Fruit fly (Drosophila melanogaster) whole organism, embryonic: ENCODE data around the gene CG34107.

Source experiments
- Adf1 ChIP-seq: fragments of 200-800 bp; sonication (Bioruptor generic); IDR thresholded peaks from 2 replicates; pipeline ENCODE4 v1.3.6; 2022; ENCODE audit warnings: missing biosample characterization, missing genetic modification characterization
- Asciz ChIP-seq: fragments of 200-800 bp; sonication (Bioruptor generic); optimal IDR thresholded peaks from 2 replicates; lab custom pipeline; 2017; ENCODE audit warnings: missing biosample characterization, mild to moderate bottlenecking, missing genetic modification characterization, missing genetic modification reagents
- CG10462 ChIP-seq: fragments of 200-800 bp; sonication (Bioruptor generic); optimal IDR thresholded peaks from 2 replicates; lab custom pipeline; 2016; ENCODE audit warnings: missing biosample characterization, missing genetic modification characterization
- CG11695 ChIP-seq: fragments of 200-800 bp; sonication (Bioruptor generic); IDR thresholded peaks from 3 replicates; pipeline ENCODE4 v1.3.6; 2022; ENCODE audit warnings: missing biosample characterization, missing genetic modification characterization
- CG12219 ChIP-seq: fragments of 200-800 bp; sonication (Bioruptor generic); optimal IDR thresholded peaks from 3 replicates; lab custom pipeline; 2018; ENCODE audit warnings: missing biosample characterization, mild to moderate bottlenecking, missing genetic modification characterization
- CG1529 ChIP-seq: fragments of 200-800 bp; sonication (Bioruptor generic); optimal IDR thresholded peaks from 3 replicates; lab custom pipeline; 2018; ENCODE audit warnings: missing biosample characterization, missing genetic modification characterization
- CG17802 ChIP-seq: fragments of 200-800 bp; sonication (Bioruptor generic); optimal IDR thresholded peaks from 2 replicates; lab custom pipeline; 2018; ENCODE audit warnings: missing biosample characterization, mild to moderate bottlenecking, missing genetic modification characterization, moderate library complexity
- CG1832 ChIP-seq: fragments of 200-800 bp; sonication (Bioruptor generic); optimal IDR thresholded peaks from 2 replicates; lab custom pipeline; 2017; ENCODE audit warnings: missing biosample characterization, mild to moderate bottlenecking, missing genetic modification characterization, inconsistent platforms
- CG18599 ChIP-seq: fragments of 200-800 bp; sonication (Bioruptor generic); optimal IDR thresholded peaks from 3 replicates; lab custom pipeline; 2017; ENCODE audit warnings: missing biosample characterization, missing genetic modification characterization, mild to moderate bottlenecking, moderate library complexity, missing genetic modification reagents
- CG2712 ChIP-seq: fragments of 200-800 bp; optimal IDR thresholded peaks from 3 replicates; lab custom pipeline; 2019; ENCODE audit warnings: missing biosample characterization, mild to moderate bottlenecking, missing genetic modification characterization, moderate library complexity
- CG3065 ChIP-seq: fragments of 200-800 bp; sonication (Bioruptor generic); optimal IDR thresholded peaks from 2 replicates; lab custom pipeline; 2016; ENCODE audit warnings: missing biosample characterization, missing genetic modification characterization
- CG3726 ChIP-seq: fragments of 200-800 bp; sonication (Bioruptor generic); IDR thresholded peaks from 3 replicates; pipeline ENCODE4, ENCODE4 v1.3.6; 2022; ENCODE audit warnings: missing biosample characterization, missing genetic modification characterization
- CG3995 ChIP-seq: fragments of 200-800 bp; sonication (Bioruptor generic); optimal IDR thresholded peaks from 3 replicates; lab custom pipeline; 2016; ENCODE audit warnings: missing biosample characterization, missing genetic modification characterization
- CG6654 ChIP-seq: fragments of 200-800 bp; sonication (Bioruptor generic); optimal IDR thresholded peaks from 2 replicates; lab custom pipeline; 2017; ENCODE audit warnings: missing biosample characterization, mild to moderate bottlenecking, missing genetic modification characterization
- CG6683 ChIP-seq: fragments of 200-800 bp; sonication (Bioruptor generic); optimal IDR thresholded peaks from 2 replicates; lab custom pipeline; 2017; ENCODE audit warnings: missing biosample characterization, mild to moderate bottlenecking, missing genetic modification characterization, missing genetic modification reagents
- CG9932 ChIP-seq: fragments of 200-800 bp; sonication (Bioruptor generic); IDR thresholded peaks from 2 replicates; pipeline ENCODE4 v1.3.6; 2022; ENCODE audit warnings: missing biosample characterization, missing genetic modification characterization
- Camta ChIP-seq: fragments of 200-800 bp; sonication (Bioruptor generic); optimal IDR thresholded peaks from 2 replicates; lab custom pipeline; 2016; ENCODE audit warnings: missing biosample characterization, missing genetic modification characterization
- Doc2 ChIP-seq: fragments of 200-800 bp; sonication (Bioruptor generic); IDR thresholded peaks from 2 replicates; pipeline ENCODE4 v1.3.6; 2022; ENCODE audit warnings: missing biosample characterization, missing genetic modification characterization
- Dref ChIP-seq: fragments of 200-800 bp; sonication (Bioruptor generic); IDR thresholded peaks from 2 replicates; pipeline ENCODE4 v1.3.6; 2022; ENCODE audit warnings: missing biosample characterization, missing genetic modification characterization
- Drgx ChIP-seq: fragments of 200-800 bp; sonication (Bioruptor generic); IDR thresholded peaks from 2 replicates; pipeline ENCODE4 v1.3.6; 2022; ENCODE audit warnings: missing biosample characterization, missing genetic modification characterization
- Ets65A ChIP-seq: fragments of 200-800 bp; sonication (Bioruptor generic); peaks from one replicate; lab custom pipeline; 2016; ENCODE audit warnings: missing biosample characterization, missing genetic modification characterization
- Hmx ChIP-seq: fragments of 200-800 bp; sonication (Bioruptor generic); optimal IDR thresholded peaks from 2 replicates; lab custom pipeline; 2016; ENCODE audit warnings: missing biosample characterization, missing genetic modification characterization
- Hsf ChIP-seq: fragments of 200-800 bp; sonication (Bioruptor generic); optimal IDR thresholded peaks from 3 replicates; lab custom pipeline; 2016; ENCODE audit warnings: missing biosample characterization, missing genetic modification characterization
- Med ChIP-seq: fragments of 200-800 bp; sonication (Bioruptor generic); peaks from one replicate; lab custom pipeline; 2016; ENCODE audit warnings: missing biosample characterization, missing genetic modification characterization, mild to moderate bottlenecking, inconsistent platforms, moderate library complexity
- Pdp1 ChIP-seq, 2 experiments: fragments of 200-800 bp; sonication (Bioruptor generic); optimal IDR thresholded peaks; 3 replicates each; lab custom pipeline; 2016; ENCODE audit warnings: missing biosample characterization in 2 of 2, missing genetic modification characterization in 2 of 2, mild to moderate bottlenecking in 1 of 2, moderate library complexity in 1 of 2
- Sin3A ChIP-seq: fragments of >200 bp; optimal IDR thresholded peaks from 2 replicates; lab custom pipeline; 2018
- Sry-β ChIP-seq: fragments of 200-800 bp; sonication (Bioruptor generic); optimal IDR thresholded peaks from 2 replicates; lab custom pipeline; 2018; ENCODE audit warnings: missing biosample characterization, mild to moderate bottlenecking, missing genetic modification characterization, moderate library complexity
- Vsx1 ChIP-seq: fragments of 200-800 bp; sonication (Bioruptor generic); optimal IDR thresholded peaks from 2 replicates; lab custom pipeline; 2017; ENCODE audit warnings: missing biosample characterization, mild to moderate bottlenecking, missing genetic modification characterization, missing genetic modification reagents
- abd-A ChIP-seq: fragments of 200-800 bp; sonication (Bioruptor generic); optimal IDR thresholded peaks from 3 replicates; lab custom pipeline; 2019; ENCODE audit warnings: missing biosample characterization, mild to moderate bottlenecking, missing genetic modification characterization, moderate library complexity
- ato ChIP-seq: fragments of 200-800 bp; sonication (Bioruptor generic); IDR thresholded peaks from 2 replicates; pipeline ENCODE4 v1.3.6; 2022; ENCODE audit warnings: missing biosample characterization, missing genetic modification characterization; ENCODE audit not compliant: partially characterized antibody
- bsh ChIP-seq, 2 experiments: fragments of 200-800 bp; sonication (Bioruptor generic); optimal IDR thresholded peaks; 2 replicates each; lab custom pipeline; 2017 to 2018; ENCODE audit warnings: mild to moderate bottlenecking in 2 of 2, missing biosample characterization in 2 of 2, missing genetic modification characterization in 2 of 2, moderate library complexity in 1 of 2
- ci ChIP-seq: fragments of 200-800 bp; sonication (Bioruptor generic); IDR thresholded peaks from 3 replicates; pipeline ENCODE4 v1.3.6; 2022; ENCODE audit warnings: missing biosample characterization, missing genetic modification characterization
- corto ChIP-seq: fragments of 200-800 bp; sonication (Bioruptor generic); optimal IDR thresholded peaks from 2 replicates; lab custom pipeline; 2016; ENCODE audit warnings: missing biosample characterization, mild to moderate bottlenecking, missing genetic modification characterization, moderate library complexity
- dati ChIP-seq: fragments of 200-800 bp; sonication (Bioruptor generic); IDR thresholded peaks from 2 replicates; pipeline ENCODE4 v1.3.6; 2022; ENCODE audit warnings: missing biosample characterization, missing genetic modification characterization
- ewg ChIP-seq: fragments of 200-800 bp; sonication (Bioruptor generic); optimal IDR thresholded peaks from 3 replicates; lab custom pipeline; 2017; ENCODE audit warnings: mild to moderate bottlenecking, missing biosample characterization, missing genetic modification reagents, missing genetic modification characterization
- ftz-f1 ChIP-seq: fragments of 200-800 bp; sonication (Bioruptor generic); optimal IDR thresholded peaks from 2 replicates; lab custom pipeline; 2016; ENCODE audit warnings: missing biosample characterization, missing genetic modification characterization
- gsb ChIP-seq: fragments of 200-800 bp; sonication (Bioruptor generic); IDR thresholded peaks from 2 replicates; pipeline ENCODE4 v1.3.6; 2022; ENCODE audit warnings: missing biosample characterization, missing genetic modification characterization
- hbn ChIP-seq: fragments of 200-800 bp; sonication (Bioruptor generic); IDR thresholded peaks from 2 replicates; pipeline ENCODE4 v1.3.6; 2022; ENCODE audit warnings: missing biosample characterization, missing genetic modification characterization; ENCODE audit not compliant: partially characterized antibody
- lola ChIP-seq, 3 experiments: fragments of >200 bp in 2 of 3; fragments of 200-800 bp in 1 of 3; sonication (Bioruptor generic) in 1 of 3; optimal IDR thresholded peaks; 2 replicates each; lab custom pipeline; 2017 to 2019; ENCODE audit warnings: missing biosample characterization in 3 of 3, missing genetic modification characterization in 3 of 3, mild to moderate bottlenecking in 1 of 3, moderate library complexity in 1 of 3
- nerfin-1 ChIP-seq: fragments of 200-800 bp; sonication (Bioruptor generic); optimal IDR thresholded peaks from 3 replicates; lab custom pipeline; 2019; ENCODE audit warnings: missing biosample characterization, mild to moderate bottlenecking, missing genetic modification characterization, moderate library complexity
- onecut ChIP-seq: fragments of 200-800 bp; sonication (Bioruptor generic); IDR thresholded peaks from 2 replicates; pipeline ENCODE4 v1.3.6; 2022; ENCODE audit warnings: missing biosample characterization, missing genetic modification characterization
- scrt ChIP-seq: fragments of 200-800 bp; sonication (Bioruptor generic); optimal IDR thresholded peaks from 2 replicates; lab custom pipeline; 2018; ENCODE audit warnings: missing biosample characterization, mild to moderate bottlenecking, missing genetic modification characterization, moderate library complexity
- seq ChIP-seq: fragments of 200-800 bp; sonication (Bioruptor generic); IDR thresholded peaks from 2 replicates; pipeline ENCODE4 v1.3.6; 2022; ENCODE audit warnings: missing biosample characterization, missing genetic modification characterization
- slp2 ChIP-seq: fragments of 200-800 bp; sonication (Bioruptor generic); optimal IDR thresholded peaks from 2 replicates; lab custom pipeline; 2016; ENCODE audit warnings: missing biosample characterization, missing genetic modification characterization
- sug ChIP-seq: fragments of 200-800 bp; optimal IDR thresholded peaks from 2 replicates; lab custom pipeline; 2019; ENCODE audit warnings: missing biosample characterization, mild to moderate bottlenecking, missing genetic modification characterization, moderate library complexity
- unc-4 ChIP-seq: fragments of 200-800 bp; sonication (Bioruptor generic); IDR thresholded peaks from 2 replicates; pipeline ENCODE4 v1.3.6; 2022; ENCODE audit warnings: missing biosample characterization, missing genetic modification characterization; ENCODE audit not compliant: partially characterized antibody
- vnd ChIP-seq: fragments of 200-800 bp; sonication (Bioruptor generic); IDR thresholded peaks from 3 replicates; pipeline ENCODE4 v1.3.6; 2022; ENCODE audit warnings: missing biosample characterization, missing genetic modification characterization; ENCODE audit not compliant: partially characterized antibody
- yki ChIP-seq: fragments of >200 bp; optimal IDR thresholded peaks from 3 replicates; lab custom pipeline; 2018
- zen ChIP-seq: fragments of 200-800 bp; sonication (Bioruptor generic); optimal IDR thresholded peaks from 3 replicates; lab custom pipeline; 2018; ENCODE audit warnings: missing biosample characterization, mild to moderate bottlenecking, missing genetic modification characterization, moderate library complexity

CG34107 gene

DNA sequence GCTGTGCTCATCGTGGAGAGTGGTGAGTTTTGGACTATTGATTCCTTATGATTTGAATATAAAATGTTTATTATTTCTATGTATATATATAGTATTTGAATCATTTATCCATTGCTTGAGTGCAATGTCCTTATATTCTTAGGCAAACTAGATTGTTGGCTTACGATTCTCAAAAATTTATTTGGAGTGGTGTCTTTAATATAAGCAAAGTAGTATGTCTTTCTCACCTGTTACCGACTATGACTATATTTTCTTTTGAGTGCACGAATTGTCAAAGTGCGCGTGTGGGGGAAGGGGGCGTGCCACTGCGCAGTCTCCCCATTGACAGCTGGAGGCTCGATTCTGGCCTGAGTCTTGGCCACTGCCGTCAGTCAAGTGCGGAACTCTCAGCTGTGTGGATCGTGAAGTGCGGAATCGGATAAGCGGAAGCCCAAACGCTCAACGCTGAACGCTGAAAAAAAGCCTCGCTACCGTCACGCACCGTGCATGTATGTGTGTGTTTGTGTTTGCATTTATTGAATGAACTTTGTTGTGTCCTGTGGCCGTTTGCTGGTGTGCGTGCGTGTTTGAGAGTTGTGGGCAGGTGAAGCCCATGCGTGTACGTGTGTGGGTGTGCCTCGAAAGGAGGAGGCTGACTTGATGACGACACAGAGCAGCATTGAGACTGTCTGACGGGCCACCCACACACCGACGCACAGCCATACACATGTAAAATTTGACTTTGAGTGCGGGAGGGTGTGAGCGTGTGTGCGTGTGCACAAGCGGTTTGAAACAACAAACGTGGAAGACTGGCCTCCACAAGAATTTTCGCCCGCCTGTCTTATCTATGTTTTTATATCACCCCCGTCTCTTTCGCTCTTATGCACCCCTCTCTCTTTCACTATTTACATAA is 1.7 kb downstream of the CG34107 start (continued):
- TF ChIP-seq CG3995 (GFP tag; lab: Kevin White, UChicago) (no peak), hbn (GFP tag; lab: Robert Waterston, UW) (no peak), ewg (peak; percentile 98), CG12219 (no peak), CG2712 (tag; lab: Kevin White, UChicago) (no peak), corto (GFP tag; lab: Kevin White, UChicago) (no peak), zen (tag; lab: Kevin White, UChicago) (no peak), Pdp1 (GFP tag; optimal IDR thresholded peaks at IDR 0.05; lab: Kevin White, UChicago) (no peak), bsh (GFP tag; optimal IDR thresholded peaks at IDR 0.05; lab: Kevin White, UChicago) (no peak), CG11695 (GFP tag; lab: Robert Waterston, UW) (no peak), Ets65A (GFP tag; lab: Kevin White, UChicago) (peak; percentile 90), CG17802 (tag; lab: Kevin White, UChicago) (no peak), Doc2 (GFP tag; lab: Robert Waterston, UW) (no peak), Dref (no peak), sug (tag; lab: Kevin White, UChicago) (no peak), CG18599 (GFP tag; lab: Kevin White, UChicago) (peak; percentile 16), onecut (GFP tag; lab: Robert Waterston, UW) (no peak), CG6654 (GFP tag; lab: Kevin White, UChicago) (no peak), Camta (GFP tag; lab: Kevin White, UChicago) (no peak), dati (GFP tag; lab: Robert Waterston, UW) (no peak), seq (GFP tag; lab: Robert Waterston, UW) (no peak), scrt (GFP tag; lab: Kevin White, UChicago) (no peak), CG1832 (no peak), CG3065 (GFP tag; lab: Kevin White, UChicago) (no peak), gsb (GFP tag; lab: Robert Waterston, UW) (no peak), CG3726 (GFP tag; lab: Robert Waterston, UW) (no peak), ftz-f1 (GFP tag; lab: Kevin White, UChicago) (no peak), CG9932 (GFP tag; lab: Robert Waterston, UW) (no peak), Sry-β (GFP tag; lab: Kevin White, UChicago) (no peak), ato (GFP tag; lab: Robert Waterston, UW) (no peak), yki (lab: Kevin White, UChicago) (no peak), Med (GFP tag; lab: Kevin White, UChicago) (peak; percentile 62), Hmx (GFP tag; lab: Kevin White, UChicago) (no peak), ci (GFP tag; lab: Robert Waterston, UW) (no peak), unc-4 (0 out of 2 replicates have a peak, but pooled peaks have one; percentile 20), Adf1 (GFP tag; lab: Robert Waterston, UW) (no peak; the same call in 1 of the 2 replicates), slp2 (GFP tag; lab: Kevin White, UChicago) (no peak), CG10462 (GFP tag; lab: Kevin White, UChicago) (no peak), nerfin-1 (peak; percentile 49), abd-A (tag; lab: Kevin White, UChicago) (peak; percentile 70), CG6683 (GFP tag; lab: Kevin White, UChicago) (no peak), vnd (GFP tag; lab: Robert Waterston, UW) (no peak), Asciz (GFP tag; lab: Kevin White, UChicago) (no peak), Vsx1 (no peak), Drgx (GFP tag; lab: Robert Waterston, UW) (no peak), Hsf (GFP tag; lab: Kevin White, UChicago) (no peak), CG1529 (GFP tag; lab: Kevin White, UChicago) (no peak), Sin3A (no peak), lola (GFP tag; optimal IDR thresholded peaks at IDR 0.05; lab: Kevin White, UChicago) (no peak)
